Fruit fly (Drosophila melanogaster): ENCODE measurements around the gene mRpS34.

DNA sequence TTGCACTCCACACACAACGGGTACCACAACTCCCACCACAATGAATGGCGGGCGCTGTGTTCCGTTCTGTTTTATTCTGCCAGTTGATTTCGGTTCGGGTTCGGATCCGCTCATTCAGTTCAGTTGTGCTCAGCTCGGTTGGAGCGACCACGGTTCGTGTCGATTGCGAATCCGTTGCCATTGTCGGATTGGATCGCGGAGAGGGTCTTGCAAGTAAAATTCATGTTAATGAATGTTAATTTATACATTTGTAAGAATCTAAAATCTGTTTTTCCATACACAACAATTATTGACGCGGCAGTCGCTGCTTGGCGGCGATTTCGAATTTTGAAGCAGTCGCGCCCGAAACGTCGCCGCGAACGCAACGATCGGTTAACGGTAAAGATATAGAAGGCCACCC, 46.6 kb downstream of the mRpS34 start, which contains the start of gene Gagr:
- TF ChIP-seq psq (optimal IDR thresholded peaks at IDR 0.05) (no peak), ttk (optimal IDR thresholded peaks at IDR 0.05) (no peak), insv (optimal IDR thresholded peaks at IDR 0.05) (no peak), Sin3A (optimal IDR thresholded peaks at IDR 0.05) (no peak), h (optimal IDR thresholded peaks at IDR 0.05) (no peak), Myc (optimal IDR thresholded peaks at IDR 0.05) (no peak)
